Worm (Caenorhabditis elegans) whole organism, late embryonic: ENCODE measurements around the gene sel-1.
A peak's percentile ranks its signal among the peaks of the same experiment; 100 is the strongest.

Experiments
- C38D4.7 ChIP-seq: fragments of 200-800 bp; sonication (Bioruptor generic); optimal IDR thresholded peaks from 2 replicates; lab custom pipeline; 2018; ENCODE audit warnings: mild to moderate bottlenecking, missing genetic modification characterization, moderate library complexity, missing compliant biosample characterization
- F13H6.1 ChIP-seq: sonication (generic microtip); optimal IDR thresholded peaks from 2 replicates; lab custom pipeline; 2016; ENCODE audit warnings: missing genetic modification characterization, missing compliant biosample characterization
- K02D7.2 ChIP-seq: sonication (generic microtip); optimal IDR thresholded peaks from 2 replicates; lab custom pipeline; 2017; ENCODE audit warnings: mild to moderate bottlenecking, missing genetic modification characterization, missing compliant biosample characterization
- T23F11.4 ChIP-seq: fragments of 200-800 bp; sonication (Bioruptor generic); optimal IDR thresholded peaks from 2 replicates; lab custom pipeline; 2018; ENCODE audit warnings: mild to moderate bottlenecking, missing genetic modification characterization, missing compliant biosample characterization
- Y22D7AL.16 ChIP-seq: sonication (generic microtip); optimal IDR thresholded peaks from 2 replicates; lab custom pipeline; 2016; ENCODE audit warnings: missing genetic modification characterization, missing compliant biosample characterization
- ceh-14 ChIP-seq: sonication (generic microtip); optimal IDR thresholded peaks from 2 replicates; lab custom pipeline; 2016; ENCODE audit warnings: missing genotype, missing genetic modification characterization, missing compliant biosample characterization
- ceh-18 ChIP-seq: sonication (generic microtip); optimal IDR thresholded peaks from 2 replicates; lab custom pipeline; 2016; ENCODE audit warnings: missing genetic modification characterization, missing compliant biosample characterization
- ceh-2 ChIP-seq: sonication (generic microtip); optimal IDR thresholded peaks from 2 replicates; lab custom pipeline; 2016; ENCODE audit warnings: missing genotype, missing genetic modification characterization, missing compliant biosample characterization
- ceh-22 ChIP-seq: sonication (generic microtip); optimal IDR thresholded peaks from 2 replicates; lab custom pipeline; 2017; ENCODE audit warnings: missing biosample characterization, missing genetic modification characterization
- ceh-34 ChIP-seq: sonication (generic microtip); optimal IDR thresholded peaks from 2 replicates; lab custom pipeline; 2016; ENCODE audit warnings: mild to moderate bottlenecking, missing genetic modification characterization, missing compliant biosample characterization
- ceh-9 ChIP-seq: sonication (generic microtip); optimal IDR thresholded peaks from 2 replicates; lab custom pipeline; 2016; ENCODE audit warnings: mild to moderate bottlenecking, missing genetic modification characterization, inconsistent platforms, missing compliant biosample characterization
- che-1 ChIP-seq: sonication (generic microtip); optimal IDR thresholded peaks from 2 replicates; lab custom pipeline; 2016; ENCODE audit warnings: mild to moderate bottlenecking, missing genetic modification characterization, missing compliant biosample characterization
- dmd-4 ChIP-seq: sonication (generic microtip); optimal IDR thresholded peaks from 2 replicates; lab custom pipeline; 2016; ENCODE audit warnings: borderline replicate concordance, missing genetic modification characterization, missing compliant biosample characterization
- elt-4 ChIP-seq: sonication (generic microtip); optimal IDR thresholded peaks from 2 replicates; lab custom pipeline; 2016; ENCODE audit warnings: missing genetic modification characterization, missing compliant biosample characterization
- fkh-6 ChIP-seq: sonication (generic microtip); optimal IDR thresholded peaks from 2 replicates; lab custom pipeline; 2016; ENCODE audit warnings: missing genetic modification characterization, missing compliant biosample characterization
- gmeb-2 ChIP-seq: sonication (generic microtip); optimal IDR thresholded peaks from 2 replicates; lab custom pipeline; 2016; ENCODE audit warnings: missing genetic modification characterization, inconsistent platforms, missing compliant biosample characterization
- hlh-15 ChIP-seq: sonication (generic microtip); optimal IDR thresholded peaks from 2 replicates; lab custom pipeline; 2016; ENCODE audit warnings: missing genetic modification characterization, missing compliant biosample characterization
- hlh-30 ChIP-seq: sonication (generic microtip); optimal IDR thresholded peaks from 2 replicates; lab custom pipeline; 2017; ENCODE audit warnings: antibody characterized with exemption, missing genetic modification characterization, missing compliant biosample characterization; ENCODE audit not compliant: insufficient read depth
- hlh-8 ChIP-seq: sonication (generic microtip); optimal IDR thresholded peaks from 2 replicates; lab custom pipeline; 2016; ENCODE audit warnings: missing genotype, missing genetic modification characterization, missing compliant biosample characterization
- npax-4 ChIP-seq: sonication (generic microtip); optimal IDR thresholded peaks from 2 replicates; lab custom pipeline; 2016; ENCODE audit warnings: missing genetic modification characterization, missing compliant biosample characterization
- odd-2 ChIP-seq: sonication (generic microtip); optimal IDR thresholded peaks from 2 replicates; lab custom pipeline; 2017; ENCODE audit warnings: antibody characterized with exemption, mild to moderate bottlenecking, missing genetic modification characterization, missing compliant biosample characterization
- pat-9 ChIP-seq: fragments of 200-800 bp; sonication (Bioruptor generic); optimal IDR thresholded peaks from 2 replicates; lab custom pipeline; 2018; ENCODE audit warnings: mild to moderate bottlenecking, missing genetic modification characterization, moderate library complexity, missing compliant biosample characterization
- pha-2 ChIP-seq: sonication (generic microtip); optimal IDR thresholded peaks from 2 replicates; lab custom pipeline; 2017; ENCODE audit warnings: mild to moderate bottlenecking, missing genetic modification characterization, missing compliant biosample characterization
- pqm-1 ChIP-seq: sonication (generic microtip); optimal IDR thresholded peaks from 2 replicates; lab custom pipeline; 2016; ENCODE audit warnings: missing genetic modification characterization, missing compliant biosample characterization
- rnt-1 ChIP-seq: sonication (generic microtip); optimal IDR thresholded peaks from 2 replicates; lab custom pipeline; 2016; ENCODE audit warnings: missing genetic modification characterization, missing compliant biosample characterization
- sox-2 ChIP-seq: fragments of 200-800 bp; sonication (Bioruptor generic); IDR thresholded peaks from 2 replicates; pipeline ENCODE4 v1.3.6; 2022; ENCODE audit warnings: missing genetic modification reagents, missing genetic modification characterization, missing compliant biosample characterization
- sox-4 ChIP-seq: sonication (generic microtip); optimal IDR thresholded peaks from 2 replicates; lab custom pipeline; 2017; ENCODE audit warnings: mild to moderate bottlenecking, missing genetic modification characterization, inconsistent platforms, missing compliant biosample characterization
- syd-9 ChIP-seq: sonication (generic microtip); optimal IDR thresholded peaks from 2 replicates; lab custom pipeline; 2016; ENCODE audit warnings: mild to moderate bottlenecking, missing genetic modification characterization, moderate library complexity, missing compliant biosample characterization
- ttx-3 ChIP-seq: sonication (generic microtip); optimal IDR thresholded peaks from 2 replicates; lab custom pipeline; 2016; ENCODE audit warnings: missing genetic modification reagents, missing genetic modification characterization, missing compliant biosample characterization
- unc-3 ChIP-seq, 2 experiments: fragments of 200-800 bp in 1 of 2; sonication (Bioruptor generic) in 1 of 2; sonication (generic microtip) in 1 of 2; conservative IDR thresholded peaks in 1 of 2; optimal IDR thresholded peaks in 1 of 2; 2 replicates each; pipeline versions ENCODE4 v1.3.6 to Lab custom; 2016 to 2022; ENCODE audit warnings: missing compliant biosample characterization in 2 of 2, missing genetic modification characterization in 2 of 2, missing genetic modification reagents in 1 of 2
- unc-42 ChIP-seq: sonication (generic microtip); optimal IDR thresholded peaks from 2 replicates; lab custom pipeline; 2016; ENCODE audit warnings: missing genotype, missing genetic modification characterization, missing compliant biosample characterization
- unc-55 ChIP-seq: sonication (generic microtip); optimal IDR thresholded peaks from 2 replicates; lab custom pipeline; 2017; ENCODE audit warnings: missing biosample characterization, missing genetic modification reagents, missing genetic modification characterization
- unc-86 ChIP-seq: sonication (generic microtip); optimal IDR thresholded peaks from 2 replicates; lab custom pipeline; 2016; ENCODE audit warnings: missing genetic modification characterization, missing compliant biosample characterization
- zip-5 ChIP-seq: sonication (generic microtip); optimal IDR thresholded peaks from 2 replicates; lab custom pipeline; 2016; ENCODE audit warnings: missing genetic modification characterization, missing compliant biosample characterization
- ztf-16 ChIP-seq: sonication (generic microtip); optimal IDR thresholded peaks from 2 replicates; lab custom pipeline; 2017; ENCODE audit warnings: missing genetic modification characterization, missing compliant biosample characterization

The sel-1 gene

DNA sequence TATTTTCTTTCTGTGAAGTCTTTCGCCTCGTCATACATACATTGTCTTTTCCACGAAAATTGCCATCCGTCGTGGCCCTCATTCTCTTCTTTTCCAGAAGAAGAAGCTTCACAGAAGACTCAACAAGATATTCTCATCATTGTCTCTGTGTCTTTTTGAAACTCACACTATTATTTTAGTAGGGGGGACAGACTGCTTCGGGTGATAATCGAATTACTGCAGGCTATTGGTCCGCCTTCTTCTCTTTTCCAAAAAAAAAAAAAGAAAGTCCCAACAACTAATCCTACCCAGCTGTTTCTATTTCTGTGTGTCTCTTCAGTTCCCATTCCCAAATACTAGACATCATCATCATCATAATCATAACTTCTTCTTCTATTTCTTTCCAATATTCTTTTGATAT, 22.9 kb downstream of the sel-1 start:
- TF ChIP-seq rnt-1 (tag; lab: Kevin White, UChicago) (no peak), odd-2 (no peak), ceh-18 (tag; lab: Kevin White, UChicago) (no peak), unc-42 (tag; lab: Kevin White, UChicago) (peak; percentile 89), Y22D7AL.16 (tag; lab: Kevin White, UChicago) (no peak), unc-3 (GFP tag; conservative IDR thresholded peaks at IDR 0.05; lab: Robert Waterston, UW) (no peak), unc-3 (tag; optimal IDR thresholded peaks at IDR 0.05; lab: Kevin White, UChicago) (no peak), hlh-8 (no peak), T23F11.4 (no peak)
- TF ChIP-seq, all 69 proteins: peak for 1

DNA sequence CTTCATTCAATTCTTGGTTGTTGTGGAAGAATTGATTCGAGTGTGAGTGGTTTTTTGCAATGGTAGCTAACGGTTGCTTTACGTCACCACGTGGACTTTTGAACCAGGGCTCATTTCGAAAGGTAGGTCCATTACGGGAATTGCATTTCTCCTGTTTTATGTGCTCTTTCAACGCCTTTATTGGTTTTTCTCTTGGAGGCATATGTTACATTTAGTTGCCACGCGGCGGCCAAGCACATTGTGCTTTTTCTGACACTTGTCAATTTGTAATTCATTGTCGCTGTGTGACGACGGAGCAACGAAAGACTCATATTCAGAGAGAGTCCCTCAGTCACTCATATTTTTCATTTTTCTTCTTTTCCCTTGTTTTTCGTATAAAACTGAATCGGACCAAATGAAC, 24.2 kb downstream of the sel-1 start:
- TF ChIP-seq F13H6.1 (tag; lab: Kevin White, UChicago) (no peak), ceh-22 (no peak), ceh-9 (no peak), pqm-1 (tag; lab: Kevin White, UChicago) (no peak), pat-9 (no peak), elt-4 (tag; lab: Kevin White, UChicago) (no peak), hlh-15 (tag; lab: Kevin White, UChicago) (no peak), zip-5 (tag; lab: Kevin White, UChicago) (no peak), unc-86 (tag; lab: Kevin White, UChicago) (no peak), fkh-6 (no peak), pha-2 (no peak), sox-4 (tag; lab: Kevin White, UChicago) (no peak), C38D4.7 (GFP tag; lab: Kevin White, UChicago) (no peak), rnt-1 (tag; lab: Kevin White, UChicago) (no peak), dmd-4 (tag; lab: Kevin White, UChicago) (no peak), sox-2 (GFP tag; lab: Robert Waterston, UW) (no peak), ceh-14 (no peak), ceh-2 (tag; lab: Kevin White, UChicago) (no peak), unc-42 (tag; lab: Kevin White, UChicago) (no peak)
- TF ChIP-seq, all 69 proteins: peak for 0

DNA sequence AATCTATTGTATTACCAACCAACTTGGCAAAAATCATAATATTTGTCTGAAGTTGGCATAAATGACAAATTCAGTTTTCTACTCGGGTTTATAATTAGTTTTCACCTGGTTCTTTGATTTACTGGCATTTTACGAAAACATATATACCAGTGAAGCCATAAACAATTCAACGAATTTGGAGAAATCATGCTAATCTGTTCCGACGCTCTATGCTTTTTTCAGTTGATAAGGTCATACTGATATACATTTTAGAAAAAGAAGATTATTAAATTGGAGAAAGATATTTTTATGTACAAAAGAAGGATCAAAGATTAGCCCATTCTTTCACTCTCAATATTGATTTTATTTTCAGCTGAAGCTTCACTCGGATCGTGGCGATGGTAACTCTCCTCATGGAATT, 26.3 kb downstream of the sel-1 start:
- TF ChIP-seq unc-42 (tag; lab: Kevin White, UChicago), result no peak
- no peak for TF ChIP-seq ttx-3 (tag; lab: Kevin White, UChicago)
- TF ChIP-seq gmeb-2 (tag; lab: Kevin White, UChicago), result no peak
- TF ChIP-seq hlh-30 (tag; lab: Kevin White, UChicago), result no peak
- TF ChIP-seq C38D4.7 (GFP tag; lab: Kevin White, UChicago), result no peak
- no peak for TF ChIP-seq che-1
- TF ChIP-seq, all 69 proteins: peak for 0

DNA sequence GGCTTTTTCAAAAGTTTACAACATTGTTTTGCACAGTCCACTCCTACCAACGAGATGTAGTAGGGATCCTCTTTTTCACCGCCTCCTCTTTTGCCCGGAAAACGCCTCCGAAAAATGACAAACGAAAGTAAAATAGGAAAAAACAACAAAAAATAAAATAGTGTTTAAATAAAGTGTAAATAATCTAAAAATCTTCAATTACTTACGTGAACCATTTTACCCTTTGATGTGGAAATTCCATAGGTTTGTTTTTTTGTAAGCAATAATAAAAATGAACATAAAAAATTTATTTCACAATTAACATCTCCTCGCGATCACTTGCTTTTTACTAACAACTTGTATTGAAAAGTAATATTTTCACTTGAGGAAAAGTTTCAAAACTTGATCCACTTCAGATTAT, 27.5 kb downstream of the sel-1 start, which contains the start of gene C14C10.1:
Gene C14C10.1 (plus strand): TSS at position 301 of the 400 bp plus-strand sequence.
- TF ChIP-seq dmd-4 (tag; lab: Kevin White, UChicago) (no peak), npax-4 (no peak), unc-55 (no peak), ceh-14 (no peak), ztf-16 (tag; lab: Kevin White, UChicago) (no peak), ceh-22 (no peak), ceh-34 (tag; lab: Kevin White, UChicago) (no peak), elt-4 (tag; lab: Kevin White, UChicago) (no peak)

ce11 chrV:12590601-12591000, 30.1 kb downstream of the sel-1 start, which contains the start of gene ttr-43:
ttr-43 (minus strand) TSS chrV:12590701.
- TF ChIP-seq unc-86 (tag; lab: Kevin White, UChicago) (no peak), ceh-22 (no peak), sox-4 (tag; lab: Kevin White, UChicago) (no peak), syd-9 (tag; lab: Kevin White, UChicago) (no peak), fkh-6 (no peak), K02D7.2 (no peak), unc-42 (tag; lab: Kevin White, UChicago) (no peak)
